Fruit fly (Drosophila melanogaster): ENCODE data around the gene CG15580.
A peak's percentile ranks its signal among the peaks of the same experiment; 100 is the strongest.

CG15580 gene

DNA sequence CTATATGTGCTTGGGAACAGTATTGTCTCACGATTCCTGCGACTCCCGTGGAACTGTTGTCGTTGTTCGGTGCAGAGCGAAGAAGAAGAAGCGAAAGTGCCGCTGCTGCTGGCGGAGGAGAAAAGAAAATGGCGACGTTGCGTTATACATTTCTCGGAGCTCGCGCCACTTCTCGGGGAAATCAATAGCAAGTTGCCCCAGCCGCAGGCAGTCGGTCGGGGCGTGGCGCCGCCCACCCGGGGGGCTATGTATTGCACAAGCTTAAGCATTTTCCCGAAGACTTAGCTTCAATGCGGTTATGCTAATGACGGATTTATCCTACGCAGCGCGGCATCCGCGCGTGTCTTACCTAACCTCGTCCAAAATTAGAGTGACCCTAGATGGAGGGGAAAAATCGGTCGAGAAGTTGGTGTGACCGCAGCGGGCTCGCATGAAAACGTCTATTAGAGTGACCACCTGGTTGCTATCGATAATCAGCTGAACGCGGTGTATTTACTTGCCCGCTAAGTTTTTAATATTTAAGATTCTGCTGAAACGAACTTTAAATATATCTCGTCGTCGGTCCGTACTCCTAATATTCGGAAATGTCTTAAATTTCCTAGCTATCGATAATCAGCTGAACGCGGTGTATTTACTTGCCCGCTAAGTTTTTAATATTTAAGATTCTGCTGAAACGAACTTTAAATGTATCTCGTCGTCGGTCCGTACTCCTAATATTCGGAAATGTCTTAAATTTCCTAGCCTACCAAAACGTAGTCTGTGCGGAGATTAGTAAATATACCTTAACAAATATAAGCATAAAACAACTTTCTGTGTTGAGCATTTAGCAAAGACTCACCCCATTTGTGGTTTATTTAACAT is 48.9 kb downstream of the CG15580 start, which contains the start of gene Rm62 (continued):
- TF ChIP-seq CG33557 (GFP tag; optimal IDR thresholded peaks at IDR 0.05) (peak; percentile 46), CG2889 (GFP tag; IDR thresholded peaks at IDR 0.05) (no peak), Poxn (GFP tag; IDR thresholded peaks at IDR 0.05) (no peak), CG10147 (GFP tag; optimal IDR thresholded peaks at IDR 0.05) (no peak), gsb-n (tag; optimal IDR thresholded peaks at IDR 0.05) (no peak), CG13624 (GFP tag; optimal IDR thresholded peaks at IDR 0.05) (peak; percentile 57), CG9817 (tag; optimal IDR thresholded peaks at IDR 0.05) (no peak), Neu2 (GFP tag; optimal IDR thresholded peaks at IDR 0.05; ENCODE audit: borderline replicate concordance) (no peak), Aef1 (GFP tag; IDR thresholded peaks at IDR 0.05) (no peak), hkb (optimal IDR thresholded peaks at IDR 0.05) (no peak), hkb (GFP tag; IDR thresholded peaks at IDR 0.05) (peak; percentile 56; the same call in 1 of the 2 replicates), stc (GFP tag; IDR thresholded peaks at IDR 0.05) (no peak; the same call in 1 of the 2 replicates), CG13123 (GFP tag; optimal IDR thresholded peaks at IDR 0.05) (no peak), Optix (GFP tag; IDR thresholded peaks at IDR 0.05) (no peak), Atf3 (GFP tag; optimal IDR thresholded peaks at IDR 0.05) (no peak), Fer1 (GFP tag; optimal IDR thresholded peaks at IDR 0.05) (peak; percentile 44), tll (GFP tag; optimal IDR thresholded peaks at IDR 0.05) (no peak), CG11398 (GFP tag; optimal IDR thresholded peaks at IDR 0.05) (no peak), CG9876 (GFP tag; optimal IDR thresholded peaks at IDR 0.05) (no peak), CG2129 (GFP tag; IDR thresholded peaks at IDR 0.05; ENCODE audit: partially characterized antibody) (no peak), CG16815 (GFP tag; optimal IDR thresholded peaks at IDR 0.05) (no peak), PHDP (tag; optimal IDR thresholded peaks at IDR 0.05) (no peak), Ets65A (GFP tag) (no peak), Hand (GFP tag; optimal IDR thresholded peaks at IDR 0.05) (peak; percentile 11), CG6791 (GFP tag; IDR thresholded peaks at IDR 0.05; ENCODE audit: partially characterized antibody) (peak; percentile 62; the same call in 2 of the 3 replicates), sr (GFP tag; IDR thresholded peaks at IDR 0.05) (peak; percentile 67; the same call in 1 of the 3 replicates), yki (optimal IDR thresholded peaks at IDR 0.05) (no peak), gsb (GFP tag; IDR thresholded peaks at IDR 0.05) (no peak), wek (GFP tag; optimal IDR thresholded peaks at IDR 0.05) (peak; percentile 43), CG7963 (GFP tag; IDR thresholded peaks at IDR 0.05; ENCODE audit: partially characterized antibody) (0 out of 3 replicates have a peak, but pooled peaks have one; percentile 38), Taf1 (GFP tag; IDR thresholded peaks at IDR 0.05) (no peak), eve (GFP tag; optimal IDR thresholded peaks at IDR 0.05) (no peak), pfk (GFP tag; optimal IDR thresholded peaks at IDR 0.05) (no peak), tap (tag; optimal IDR thresholded peaks at IDR 0.05) (peak; percentile 22), zf30C (GFP tag; optimal IDR thresholded peaks at IDR 0.05) (no peak), ash1 (GFP tag; optimal IDR thresholded peaks at IDR 0.05) (no peak), fru (optimal IDR thresholded peaks at IDR 0.05) (no peak), ac (GFP tag; optimal IDR thresholded peaks at IDR 0.05) (peak; percentile 41), CG11456 (GFP tag; IDR thresholded peaks at IDR 0.05) (no peak), gro (GFP tag; optimal IDR thresholded peaks at IDR 0.05) (no peak), CG7786 (GFP tag; optimal IDR thresholded peaks at IDR 0.05) (no peak), CG31388 (GFP tag; optimal IDR thresholded peaks at IDR 0.05) (no peak), dmrt99B (tag; optimal IDR thresholded peaks at IDR 0.05) (no peak), Ssrp (tag; optimal IDR thresholded peaks at IDR 0.05) (peak; percentile 51), CG9609 (GFP tag; optimal IDR thresholded peaks at IDR 0.05) (no peak), Med (GFP tag) (peak; percentile 90), CG4820 (GFP tag; optimal IDR thresholded peaks at IDR 0.05) (no peak), abd-A (tag; optimal IDR thresholded peaks at IDR 0.05) (no peak), Dad (GFP tag; optimal IDR thresholded peaks at IDR 0.05) (no peak), crc (GFP tag; optimal IDR thresholded peaks at IDR 0.05) (no peak)

Measured in whole organism, embryonic.